Fruit fly (Drosophila melanogaster) whole organism, embryonic: Measurements from ENCODE around the gene CG43680.
A peak's percentile ranks its signal among the peaks of the same experiment; 100 is the strongest.

Experiments used
- Bdp1 ChIP-seq: fragments of 200-800 bp; sonication (Bioruptor generic); optimal IDR thresholded peaks from 3 replicates; lab custom pipeline; 2016; ENCODE audit warnings: missing biosample characterization, missing genetic modification characterization
- Blimp-1 ChIP-seq: fragments of 200-800 bp; sonication (Bioruptor generic); optimal IDR thresholded peaks from 3 replicates; lab custom pipeline; 2018; ENCODE audit warnings: missing biosample characterization, missing genetic modification characterization, mild to moderate bottlenecking, moderate library complexity, missing genetic modification reagents
- CG10267 ChIP-seq: fragments of 200-800 bp; sonication (Bioruptor generic); optimal IDR thresholded peaks from 2 replicates; lab custom pipeline; 2018; ENCODE audit warnings: missing biosample characterization, mild to moderate bottlenecking, missing genetic modification characterization, moderate library complexity
- CG10462 ChIP-seq: fragments of 200-800 bp; sonication (Bioruptor generic); optimal IDR thresholded peaks from 2 replicates; lab custom pipeline; 2016; ENCODE audit warnings: missing biosample characterization, missing genetic modification characterization
- CG12071 ChIP-seq: fragments of 200-800 bp; sonication (Bioruptor generic); optimal IDR thresholded peaks from 3 replicates; lab custom pipeline; 2018; ENCODE audit warnings: missing biosample characterization, mild to moderate bottlenecking, missing genetic modification characterization
- CG12155 ChIP-seq: fragments of 200-800 bp; sonication (Bioruptor generic); optimal IDR thresholded peaks from 3 replicates; lab custom pipeline; 2016; ENCODE audit warnings: missing biosample characterization, missing genetic modification characterization
- CG13424 ChIP-seq: fragments of 200-800 bp; sonication (Bioruptor generic); optimal IDR thresholded peaks from 2 replicates; lab custom pipeline; 2019; ENCODE audit warnings: missing biosample characterization, mild to moderate bottlenecking, missing genetic modification characterization, moderate library complexity
- CG17912 ChIP-seq: fragments of 200-800 bp; sonication (Bioruptor generic); optimal IDR thresholded peaks from 2 replicates; lab custom pipeline; 2018; ENCODE audit warnings: missing biosample characterization, mild to moderate bottlenecking, missing genetic modification characterization
- CG18476 ChIP-seq: fragments of 200-800 bp; sonication (Bioruptor generic); optimal IDR thresholded peaks from 2 replicates; lab custom pipeline; 2016; ENCODE audit warnings: missing biosample characterization, mild to moderate bottlenecking, missing genetic modification characterization
- CG2875 ChIP-seq: fragments of 200-800 bp; sonication (Bioruptor generic); optimal IDR thresholded peaks from 2 replicates; lab custom pipeline; 2017; ENCODE audit warnings: missing biosample characterization, mild to moderate bottlenecking, missing genetic modification characterization, missing genetic modification reagents
- CG31388 ChIP-seq: fragments of 200-800 bp; sonication (Bioruptor generic); optimal IDR thresholded peaks from 2 replicates; lab custom pipeline; 2016; ENCODE audit warnings: missing biosample characterization, missing genetic modification characterization
- CG34422 ChIP-seq: fragments of 200-800 bp; sonication (Bioruptor generic); IDR thresholded peaks from 3 replicates; pipeline ENCODE4 v1.3.6; 2022; ENCODE audit warnings: missing biosample characterization, missing genetic modification characterization
- CG3847 ChIP-seq: fragments of 200-800 bp; sonication (Bioruptor generic); IDR thresholded peaks from 2 replicates; pipeline ENCODE4 v1.3.6; 2022; ENCODE audit warnings: missing biosample characterization, missing genetic modification characterization
- CG6813 ChIP-seq: fragments of 200-800 bp; sonication (Bioruptor generic); optimal IDR thresholded peaks from 2 replicates; lab custom pipeline; 2017; ENCODE audit warnings: missing biosample characterization, missing genetic modification characterization, mild to moderate bottlenecking, moderate library complexity, missing genetic modification reagents
- CG8478 ChIP-seq: fragments of >200 bp; optimal IDR thresholded peaks from 2 replicates; lab custom pipeline; 2018
- D ChIP-seq, 2 experiments: fragments of 200-800 bp in 1 of 2; fragments of >200 bp in 1 of 2; sonication (Bioruptor generic) in 1 of 2; optimal IDR thresholded peaks; 2 replicates in 1 of 2; 3 replicates in 1 of 2; lab custom pipeline; 2017; ENCODE audit warnings: mild to moderate bottlenecking in 1 of 2, missing biosample characterization in 1 of 2, missing genetic modification characterization in 1 of 2, missing genetic modification reagents in 1 of 2
- Eip74EF ChIP-seq, 2 experiments: fragments of 200-800 bp in 1 of 2; fragments of >200 bp in 1 of 2; sonication (Bioruptor generic) in 1 of 2; optimal IDR thresholded peaks; 2 replicates each; lab custom pipeline; 2017 to 2019; ENCODE audit warnings: missing biosample characterization in 2 of 2, missing genetic modification characterization in 2 of 2, mild to moderate bottlenecking in 1 of 2, moderate library complexity in 1 of 2
- H15 ChIP-seq: fragments of 200-800 bp; sonication (Bioruptor generic); IDR thresholded peaks from 3 replicates; pipeline ENCODE4 v1.3.6; 2022; ENCODE audit warnings: missing biosample characterization, missing genetic modification characterization
- Lhr ChIP-seq: fragments of 200-800 bp; sonication (Bioruptor generic); optimal IDR thresholded peaks from 3 replicates; lab custom pipeline; 2017; ENCODE audit warnings: mild to moderate bottlenecking, missing biosample characterization, missing genetic modification reagents, missing genetic modification characterization
- Lim3 ChIP-seq: fragments of 200-800 bp; sonication (Bioruptor generic); IDR thresholded peaks from 2 replicates; pipeline ENCODE4 v1.3.6; 2022; ENCODE audit warnings: missing biosample characterization, missing genetic modification characterization
- NC2α ChIP-seq: fragments of 200-800 bp; sonication (Bioruptor generic); optimal IDR thresholded peaks from 2 replicates; lab custom pipeline; 2016; ENCODE audit warnings: missing biosample characterization, missing genetic modification characterization
- NC2β ChIP-seq: fragments of 200-800 bp; sonication (Bioruptor generic); optimal IDR thresholded peaks from 2 replicates; lab custom pipeline; 2016; ENCODE audit warnings: missing biosample characterization, missing genetic modification characterization
- Opbp ChIP-seq: fragments of 200-800 bp; sonication (Bioruptor generic); IDR thresholded peaks from 3 replicates; pipeline ENCODE4 v1.3.6; 2022; ENCODE audit warnings: missing biosample characterization, missing genetic modification characterization; ENCODE audit not compliant: partially characterized antibody
- Poxn ChIP-seq: fragments of 200-800 bp; sonication (Bioruptor generic); IDR thresholded peaks from 2 replicates; pipeline ENCODE4 v1.3.6; 2022; ENCODE audit warnings: missing biosample characterization, missing genetic modification characterization
- TFAM ChIP-seq: fragments of 200-800 bp; sonication (Bioruptor generic); optimal IDR thresholded peaks from 2 replicates; lab custom pipeline; 2017; ENCODE audit warnings: missing biosample characterization, missing genetic modification characterization, inconsistent platforms
- Usf ChIP-seq: fragments of 200-800 bp; sonication (Bioruptor generic); optimal IDR thresholded peaks from 2 replicates; lab custom pipeline; 2017; ENCODE audit warnings: missing genotype, missing biosample characterization, missing genetic modification characterization
- YL-1 ChIP-seq: fragments of 200-800 bp; sonication (Bioruptor generic); optimal IDR thresholded peaks from 3 replicates; lab custom pipeline; 2017; ENCODE audit warnings: missing biosample characterization, mild to moderate bottlenecking, missing genetic modification characterization
- ac ChIP-seq: fragments of 200-800 bp; sonication (Bioruptor generic); optimal IDR thresholded peaks from 3 replicates; lab custom pipeline; 2017; ENCODE audit warnings: missing biosample characterization, mild to moderate bottlenecking, missing genetic modification characterization
- aop ChIP-seq: fragments of 200-800 bp; sonication (Bioruptor generic); IDR thresholded peaks from 2 replicates; pipeline ENCODE4 v1.3.6; 2022; ENCODE audit warnings: missing biosample characterization, missing genetic modification characterization
- ash1 ChIP-seq: fragments of 200-800 bp; sonication (Bioruptor generic); optimal IDR thresholded peaks from 2 replicates; lab custom pipeline; 2018; ENCODE audit warnings: missing biosample characterization, mild to moderate bottlenecking, missing genetic modification characterization
- cato ChIP-seq: fragments of 200-800 bp; sonication (Bioruptor generic); optimal IDR thresholded peaks from 2 replicates; lab custom pipeline; 2016; ENCODE audit warnings: missing biosample characterization, missing genetic modification characterization, borderline replicate concordance
- caup ChIP-seq: fragments of 200-800 bp; sonication (Bioruptor generic); optimal IDR thresholded peaks from 3 replicates; lab custom pipeline; 2017; ENCODE audit warnings: missing biosample characterization, mild to moderate bottlenecking, missing genetic modification characterization, moderate library complexity; ENCODE audit not compliant: severe bottlenecking
- corto ChIP-seq: fragments of 200-800 bp; sonication (Bioruptor generic); optimal IDR thresholded peaks from 2 replicates; lab custom pipeline; 2016; ENCODE audit warnings: missing biosample characterization, mild to moderate bottlenecking, missing genetic modification characterization, moderate library complexity
- dati ChIP-seq: fragments of 200-800 bp; sonication (Bioruptor generic); IDR thresholded peaks from 2 replicates; pipeline ENCODE4 v1.3.6; 2022; ENCODE audit warnings: missing biosample characterization, missing genetic modification characterization
- emc ChIP-seq: fragments of 200-800 bp; sonication (Bioruptor generic); optimal IDR thresholded peaks from 2 replicates; lab custom pipeline; 2016; ENCODE audit warnings: missing biosample characterization, missing genetic modification characterization
- fd102C ChIP-seq: fragments of 200-800 bp; sonication (Bioruptor generic); optimal IDR thresholded peaks from 2 replicates; lab custom pipeline; 2018; ENCODE audit warnings: missing biosample characterization, mild to moderate bottlenecking, missing genetic modification characterization, moderate library complexity
- fd96Cb ChIP-seq: fragments of 200-800 bp; sonication (Bioruptor generic); optimal IDR thresholded peaks from 2 replicates; lab custom pipeline; 2018; ENCODE audit warnings: missing biosample characterization, mild to moderate bottlenecking, missing genetic modification characterization, moderate library complexity
- fu2 ChIP-seq: fragments of 200-800 bp; sonication (Bioruptor generic); optimal IDR thresholded peaks from 2 replicates; lab custom pipeline; 2016; ENCODE audit warnings: missing biosample characterization, missing genetic modification characterization
- hbn ChIP-seq: fragments of 200-800 bp; sonication (Bioruptor generic); IDR thresholded peaks from 2 replicates; pipeline ENCODE4 v1.3.6; 2022; ENCODE audit warnings: missing biosample characterization, missing genetic modification characterization; ENCODE audit not compliant: partially characterized antibody
- inv ChIP-seq: fragments of 200-800 bp; sonication (Bioruptor generic); IDR thresholded peaks from 2 replicates; pipeline ENCODE4 v1.3.6; 2022; ENCODE audit warnings: missing biosample characterization, missing genetic modification characterization; ENCODE audit not compliant: partially characterized antibody
- kay ChIP-seq: fragments of 200-800 bp; sonication (Bioruptor generic); optimal IDR thresholded peaks from 2 replicates; lab custom pipeline; 2016; ENCODE audit warnings: missing biosample characterization, missing genetic modification characterization
- knrl ChIP-seq: fragments of 200-800 bp; sonication (Bioruptor generic); IDR thresholded peaks from 3 replicates; pipeline ENCODE4 v1.3.6; 2022; ENCODE audit warnings: missing biosample characterization, missing genetic modification characterization; ENCODE audit not compliant: partially characterized antibody
- lola ChIP-seq, 3 experiments: fragments of >200 bp in 2 of 3; fragments of 200-800 bp in 1 of 3; sonication (Bioruptor generic) in 1 of 3; optimal IDR thresholded peaks; 2 replicates each; lab custom pipeline; 2017 to 2019; ENCODE audit warnings: missing biosample characterization in 3 of 3, missing genetic modification characterization in 3 of 3, mild to moderate bottlenecking in 1 of 3, moderate library complexity in 1 of 3
- pfk ChIP-seq: fragments of 200-800 bp; sonication (Bioruptor generic); optimal IDR thresholded peaks from 2 replicates; lab custom pipeline; 2018; ENCODE audit warnings: missing biosample characterization, mild to moderate bottlenecking, missing genetic modification characterization, moderate library complexity
- phol ChIP-seq: fragments of 200-800 bp; sonication (Bioruptor generic); optimal IDR thresholded peaks from 3 replicates; lab custom pipeline; 2018; ENCODE audit warnings: missing biosample characterization, mild to moderate bottlenecking, missing genetic modification characterization, moderate library complexity
- pzg ChIP-seq: fragments of 200-800 bp; sonication (Bioruptor generic); optimal IDR thresholded peaks from 3 replicates; lab custom pipeline; 2018; ENCODE audit warnings: missing biosample characterization, mild to moderate bottlenecking, missing genetic modification characterization, moderate library complexity
- ranshi ChIP-seq: fragments of 200-800 bp; sonication (Bioruptor generic); IDR thresholded peaks from 2 replicates; pipeline ENCODE4 v1.3.6; 2022; ENCODE audit warnings: missing biosample characterization, missing genetic modification characterization
- slbo ChIP-seq: fragments of 200-800 bp; sonication (Bioruptor generic); IDR thresholded peaks from 2 replicates; pipeline ENCODE4 v1.3.6; 2022; ENCODE audit warnings: missing biosample characterization, missing genetic modification characterization
- sr ChIP-seq: fragments of 200-800 bp; sonication (Bioruptor generic); IDR thresholded peaks from 3 replicates; pipeline ENCODE4 v1.3.6; 2022; ENCODE audit warnings: missing biosample characterization, missing genetic modification characterization

CG43680 gene

dm6 chr3L:15034061-15034713, 19.0 kb downstream of the CG43680 start (continued):
- TF ChIP-seq aop (GFP tag; lab: Robert Waterston, UW) (no peak), CG13424 (peak; percentile 55), CG8478 (lab: Kevin White, UChicago) (no peak), Lim3 (GFP tag; lab: Robert Waterston, UW) (no peak), CG12071 (GFP tag; lab: Kevin White, UChicago) (no peak), ranshi (GFP tag; lab: Robert Waterston, UW) (no peak), CG18476 (GFP tag; lab: Kevin White, UChicago) (no peak), CG3847 (no peak), lola (GFP tag; optimal IDR thresholded peaks at IDR 0.05; lab: Kevin White, UChicago) (no peak), NC2α (GFP tag; lab: Kevin White, UChicago) (no peak), CG6813 (no peak), CG31388 (GFP tag; lab: Kevin White, UChicago) (no peak), kay (GFP tag; lab: Kevin White, UChicago) (no peak), CG10267 (tag; lab: Kevin White, UChicago) (peak; percentile 44), hbn (GFP tag; lab: Robert Waterston, UW) (no peak), ac (no peak), pzg (GFP tag; lab: Kevin White, UChicago) (no peak), fu2 (GFP tag; lab: Kevin White, UChicago) (no peak), ash1 (no peak), TFAM (no peak), cato (GFP tag; lab: Kevin White, UChicago) (no peak), Blimp-1 (no peak), CG34422 (GFP tag; lab: Robert Waterston, UW) (no peak), slbo (GFP tag; lab: Robert Waterston, UW) (no peak), Bdp1 (no peak), dati (GFP tag; lab: Robert Waterston, UW) (no peak), pfk (GFP tag; lab: Kevin White, UChicago) (no peak), fd102C (no peak), NC2β (no peak), CG2875 (GFP tag; lab: Kevin White, UChicago) (no peak), caup (peak; percentile 48), D (optimal IDR thresholded peaks at IDR 0.05; lab: Kevin White, UChicago) (no peak), D (GFP tag; optimal IDR thresholded peaks at IDR 0.05; lab: Kevin White, UChicago) (peak; percentile 30), YL-1 (no peak), Opbp (no peak), H15 (no peak), CG10462 (GFP tag; lab: Kevin White, UChicago) (no peak), sr (GFP tag; lab: Robert Waterston, UW) (no peak), Lhr (no peak), fd96Cb (tag; lab: Kevin White, UChicago) (peak; percentile 6), phol (tag; lab: Kevin White, UChicago) (peak; percentile 40), CG17912 (no peak), Usf (GFP tag; lab: Kevin White, UChicago) (no peak), knrl (no peak), Poxn (no peak), CG12155 (GFP tag; lab: Kevin White, UChicago) (no peak), inv (GFP tag; lab: Robert Waterston, UW) (no peak), Eip74EF (GFP tag; optimal IDR thresholded peaks at IDR 0.05; lab: Kevin White, UChicago) (peak in 1 of 2 experiments; percentile 30), corto (GFP tag; lab: Kevin White, UChicago) (no peak), emc (GFP tag; lab: Kevin White, UChicago) (no peak)
